Fruit fly (Drosophila melanogaster) Kc167 (cell line): ENCODE measurements around the gene Prim1.

Source experiments
- insv ChIP-seq: fragments of >200 bp; optimal IDR thresholded peaks from 3 replicates; lab custom pipeline; 2018; ENCODE audit warnings: missing external identifiers
- psq ChIP-seq: fragments of >200 bp; optimal IDR thresholded peaks from 2 replicates; lab custom pipeline; 2017; ENCODE audit warnings: missing external identifiers
- ttk ChIP-seq: sonication (Bioruptor generic); optimal IDR thresholded peaks from 2 replicates; lab custom pipeline; 2017; ENCODE audit warnings: missing external identifiers

DNA sequence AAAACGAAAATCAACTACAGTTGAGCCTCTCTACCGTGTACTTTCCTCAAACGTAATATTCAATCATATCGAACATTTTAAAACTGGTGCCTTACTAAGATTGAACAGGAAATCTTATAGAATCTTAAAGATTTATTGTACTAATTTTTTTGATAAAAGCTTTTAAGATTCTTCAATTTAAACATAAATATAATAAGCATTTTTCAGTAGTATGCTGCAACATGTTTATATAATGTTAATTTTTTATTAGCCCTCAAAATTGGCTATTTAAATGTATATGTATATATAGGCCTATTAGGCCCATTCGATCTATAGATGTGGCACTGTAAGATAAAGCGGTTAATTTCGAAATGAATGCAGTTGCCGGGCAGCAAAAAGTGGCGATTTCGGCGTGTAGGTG, 31.4 kb downstream of the Prim1 start:
- TF ChIP-seq psq (lab: Kevin White, UChicago), result no peak
- TF ChIP-seq ttk, result no peak
- no peak for TF ChIP-seq insv
